Fruit fly (Drosophila melanogaster) whole organism, embryonic: ENCODE results near the gene Fbxl7.

ENCODE experiments used
- BEAF-32 ChIP-seq: fragments of 200-800 bp; sonication (Bioruptor generic); optimal IDR thresholded peaks from 3 replicates; lab custom pipeline; 2017; ENCODE audit warnings: missing biosample characterization, missing genetic modification characterization, mild to moderate bottlenecking, moderate library complexity, missing genetic modification reagents
- CG10267 ChIP-seq: fragments of 200-800 bp; sonication (Bioruptor generic); optimal IDR thresholded peaks from 2 replicates; lab custom pipeline; 2018; ENCODE audit warnings: missing biosample characterization, mild to moderate bottlenecking, missing genetic modification characterization, moderate library complexity
- CG12391 ChIP-seq: fragments of 200-800 bp; sonication (Bioruptor generic); optimal IDR thresholded peaks from 3 replicates; lab custom pipeline; 2018; ENCODE audit warnings: missing biosample characterization, mild to moderate bottlenecking, missing genetic modification characterization, moderate library complexity
- CG12659 ChIP-seq: fragments of 200-800 bp; sonication (Bioruptor generic); optimal IDR thresholded peaks from 3 replicates; lab custom pipeline; 2017; ENCODE audit warnings: mild to moderate bottlenecking, missing biosample characterization, missing genetic modification reagents, missing genetic modification characterization
- CG13424 ChIP-seq: fragments of 200-800 bp; sonication (Bioruptor generic); optimal IDR thresholded peaks from 2 replicates; lab custom pipeline; 2019; ENCODE audit warnings: missing biosample characterization, mild to moderate bottlenecking, missing genetic modification characterization, moderate library complexity
- CG1603 ChIP-seq: fragments of 200-800 bp; sonication (Bioruptor generic); optimal IDR thresholded peaks from 2 replicates; lab custom pipeline; 2019; ENCODE audit warnings: missing biosample characterization, mild to moderate bottlenecking, missing genetic modification characterization, moderate library complexity
- CG18599 ChIP-seq: fragments of 200-800 bp; sonication (Bioruptor generic); optimal IDR thresholded peaks from 3 replicates; lab custom pipeline; 2017; ENCODE audit warnings: missing biosample characterization, missing genetic modification characterization, mild to moderate bottlenecking, moderate library complexity, missing genetic modification reagents
- CG32532 ChIP-seq: fragments of 200-800 bp; sonication (Bioruptor generic); IDR thresholded peaks from 2 replicates; pipeline ENCODE4 v1.3.6; 2022; ENCODE audit warnings: missing biosample characterization, missing genetic modification characterization
- CG34224 ChIP-seq: fragments of 200-800 bp; sonication (Bioruptor generic); IDR thresholded peaks from 3 replicates; pipeline ENCODE4 v1.3.6; 2022; ENCODE audit warnings: missing biosample characterization, missing genetic modification characterization; ENCODE audit not compliant: partially characterized antibody
- CG34422 ChIP-seq: fragments of 200-800 bp; sonication (Bioruptor generic); IDR thresholded peaks from 3 replicates; pipeline ENCODE4 v1.3.6; 2022; ENCODE audit warnings: missing biosample characterization, missing genetic modification characterization
- CG7745 ChIP-seq: fragments of 200-800 bp; sonication (Bioruptor generic); optimal IDR thresholded peaks from 2 replicates; lab custom pipeline; 2018; ENCODE audit warnings: missing biosample characterization, mild to moderate bottlenecking, missing genetic modification characterization, moderate library complexity
- CG7987 ChIP-seq: fragments of 200-800 bp; sonication (Bioruptor generic); optimal IDR thresholded peaks from 2 replicates; lab custom pipeline; 2018; ENCODE audit warnings: missing biosample characterization, mild to moderate bottlenecking, missing genetic modification characterization, moderate library complexity
- CG9932 ChIP-seq: fragments of 200-800 bp; sonication (Bioruptor generic); IDR thresholded peaks from 2 replicates; pipeline ENCODE4 v1.3.6; 2022; ENCODE audit warnings: missing biosample characterization, missing genetic modification characterization
- CkIIα-i1 ChIP-seq: fragments of 200-800 bp; sonication (Bioruptor generic); IDR thresholded peaks from 2 replicates; pipeline ENCODE4 v1.3.6; 2022; ENCODE audit warnings: missing biosample characterization, missing genetic modification characterization
- CrebB ChIP-seq: fragments of 200-800 bp; sonication (Bioruptor generic); optimal IDR thresholded peaks from 3 replicates; lab custom pipeline; 2018; ENCODE audit warnings: missing biosample characterization, mild to moderate bottlenecking, missing genetic modification characterization
- D ChIP-seq, 2 experiments: fragments of 200-800 bp in 1 of 2; fragments of >200 bp in 1 of 2; sonication (Bioruptor generic) in 1 of 2; optimal IDR thresholded peaks; 2 replicates in 1 of 2; 3 replicates in 1 of 2; lab custom pipeline; 2017; ENCODE audit warnings: mild to moderate bottlenecking in 1 of 2, missing biosample characterization in 1 of 2, missing genetic modification characterization in 1 of 2, missing genetic modification reagents in 1 of 2
- Dfd ChIP-seq, 2 experiments: fragments of >200 bp; optimal IDR thresholded peaks; 2 replicates each; lab custom pipeline; 2017; ENCODE audit warnings: missing biosample characterization in 2 of 2, missing genetic modification characterization in 2 of 2
- Dip2 ChIP-seq: fragments of 200-800 bp; sonication (Bioruptor generic); IDR thresholded peaks from 2 replicates; pipeline ENCODE4 v1.3.6; 2022; ENCODE audit warnings: missing biosample characterization, missing genetic modification characterization
- Dll ChIP-seq: fragments of 200-800 bp; sonication (Bioruptor generic); IDR thresholded peaks from 4 replicates; pipeline ENCODE4 v1.3.6; 2022; ENCODE audit warnings: missing biosample characterization, missing genetic modification characterization; ENCODE audit not compliant: partially characterized antibody
- E2f2 ChIP-seq: fragments of 200-800 bp; sonication (Bioruptor generic); IDR thresholded peaks from 2 replicates; pipeline ENCODE4 v1.3.6; 2022; ENCODE audit warnings: missing biosample characterization, missing genetic modification characterization
- Elba2 ChIP-seq: fragments of 200-800 bp; sonication (Bioruptor generic); optimal IDR thresholded peaks from 3 replicates; lab custom pipeline; 2016; ENCODE audit warnings: missing biosample characterization, missing genetic modification characterization
- Hmr ChIP-seq: fragments of 200-800 bp; sonication (Bioruptor generic); optimal IDR thresholded peaks from 3 replicates; lab custom pipeline; 2017; ENCODE audit warnings: mild to moderate bottlenecking, missing biosample characterization, missing genetic modification reagents, missing genetic modification characterization
- MBD-R2 ChIP-seq: fragments of 200-800 bp; sonication (Bioruptor generic); IDR thresholded peaks from 2 replicates; pipeline ENCODE4 v1.3.6; 2022; ENCODE audit warnings: missing biosample characterization, missing genetic modification characterization
- MESR4 ChIP-seq: fragments of 200-800 bp; sonication (Bioruptor generic); optimal IDR thresholded peaks from 2 replicates; lab custom pipeline; 2018; ENCODE audit warnings: missing biosample characterization, mild to moderate bottlenecking, missing genetic modification characterization, moderate library complexity
- Myb ChIP-seq: fragments of 200-800 bp; sonication (Bioruptor generic); optimal IDR thresholded peaks from 2 replicates; lab custom pipeline; 2016; ENCODE audit warnings: missing biosample characterization, missing genetic modification characterization
- Nf-YA ChIP-seq: fragments of 200-800 bp; sonication (Bioruptor generic); IDR thresholded peaks from 2 replicates; pipeline ENCODE4 v1.3.6; 2022; ENCODE audit warnings: missing biosample characterization, missing genetic modification characterization
- Pdp1 ChIP-seq, 2 experiments: fragments of 200-800 bp; sonication (Bioruptor generic); optimal IDR thresholded peaks; 3 replicates each; lab custom pipeline; 2016; ENCODE audit warnings: missing biosample characterization in 2 of 2, missing genetic modification characterization in 2 of 2, mild to moderate bottlenecking in 1 of 2, moderate library complexity in 1 of 2
- Scr ChIP-seq: fragments of 200-800 bp; sonication (Bioruptor generic); IDR thresholded peaks from 2 replicates; pipeline ENCODE4 v1.3.6; 2022; ENCODE audit warnings: missing biosample characterization, missing genetic modification characterization; ENCODE audit not compliant: partially characterized antibody
- Sin3A ChIP-seq: fragments of >200 bp; optimal IDR thresholded peaks from 2 replicates; lab custom pipeline; 2018
- Trl ChIP-seq, 3 experiments: fragments of >200 bp in 2 of 3; fragments of 200-800 bp in 1 of 3; sonication (Bioruptor generic) in 1 of 3; optimal IDR thresholded peaks; 2 replicates in 1 of 3; 3 replicates in 2 of 3; lab custom pipeline; 2016 to 2017; ENCODE audit warnings: missing biosample characterization in 1 of 3, missing genetic modification characterization in 1 of 3
- ato ChIP-seq: fragments of 200-800 bp; sonication (Bioruptor generic); IDR thresholded peaks from 2 replicates; pipeline ENCODE4 v1.3.6; 2022; ENCODE audit warnings: missing biosample characterization, missing genetic modification characterization; ENCODE audit not compliant: partially characterized antibody
- chinmo ChIP-seq: fragments of 200-800 bp; sonication (Bioruptor generic); IDR thresholded peaks from 4 replicates; pipeline ENCODE4 v1.3.6; 2022; ENCODE audit warnings: missing biosample characterization, missing genetic modification characterization; ENCODE audit not compliant: partially characterized antibody
- ci ChIP-seq: fragments of 200-800 bp; sonication (Bioruptor generic); IDR thresholded peaks from 3 replicates; pipeline ENCODE4 v1.3.6; 2022; ENCODE audit warnings: missing biosample characterization, missing genetic modification characterization
- crp ChIP-seq, 2 experiments: fragments of 200-800 bp; sonication (Bioruptor generic); optimal IDR thresholded peaks; 2 replicates in 1 of 2; 3 replicates in 1 of 2; lab custom pipeline; 2017; ENCODE audit warnings: missing biosample characterization in 2 of 2, missing genetic modification characterization in 2 of 2, mild to moderate bottlenecking in 1 of 2, moderate library complexity in 1 of 2
- dan ChIP-seq: fragments of 200-800 bp; sonication (Bioruptor generic); IDR thresholded peaks from 2 replicates; pipeline ENCODE4 v1.3.6; 2022; ENCODE audit warnings: missing biosample characterization, missing genetic modification characterization
- ems ChIP-seq: fragments of 200-800 bp; sonication (Bioruptor generic); optimal IDR thresholded peaks from 3 replicates; lab custom pipeline; 2016; ENCODE audit warnings: missing biosample characterization, missing genetic modification characterization
- gcm ChIP-seq: fragments of 200-800 bp; sonication (Bioruptor generic); optimal IDR thresholded peaks from 2 replicates; lab custom pipeline; 2019; ENCODE audit warnings: missing biosample characterization, mild to moderate bottlenecking, missing genetic modification characterization, moderate library complexity
- gt ChIP-seq: fragments of 200-800 bp; sonication (Bioruptor generic); IDR thresholded peaks from 2 replicates; pipeline ENCODE4 v1.3.6; 2022; ENCODE audit warnings: missing biosample characterization, missing genetic modification characterization
- luna ChIP-seq: fragments of 200-800 bp; sonication (Bioruptor generic); optimal IDR thresholded peaks from 2 replicates; lab custom pipeline; 2016; ENCODE audit warnings: missing biosample characterization, missing genetic modification characterization
- mld ChIP-seq: fragments of 200-800 bp; sonication (Bioruptor generic); IDR thresholded peaks from 3 replicates; pipeline ENCODE4 v1.3.6; 2022; ENCODE audit warnings: missing biosample characterization, missing genetic modification characterization; ENCODE audit not compliant: partially characterized antibody
- nerfin-2 ChIP-seq: fragments of 200-800 bp; sonication (Bioruptor generic); IDR thresholded peaks from 2 replicates; pipeline ENCODE4 v1.3.6; 2022; ENCODE audit warnings: missing biosample characterization, missing genetic modification characterization; ENCODE audit not compliant: partially characterized antibody
- rib ChIP-seq: fragments of 200-800 bp; sonication (Bioruptor generic); IDR thresholded peaks from 2 replicates; pipeline ENCODE4 v1.3.6; 2022; ENCODE audit warnings: missing biosample characterization, missing genetic modification characterization
- sd ChIP-seq: fragments of 200-800 bp; sonication (Bioruptor generic); optimal IDR thresholded peaks from 3 replicates; lab custom pipeline; 2018; ENCODE audit warnings: missing biosample characterization, mild to moderate bottlenecking, missing genetic modification characterization, moderate library complexity
- slbo ChIP-seq: fragments of 200-800 bp; sonication (Bioruptor generic); IDR thresholded peaks from 2 replicates; pipeline ENCODE4 v1.3.6; 2022; ENCODE audit warnings: missing biosample characterization, missing genetic modification characterization
- sr ChIP-seq: fragments of 200-800 bp; sonication (Bioruptor generic); IDR thresholded peaks from 3 replicates; pipeline ENCODE4 v1.3.6; 2022; ENCODE audit warnings: missing biosample characterization, missing genetic modification characterization
- unpg ChIP-seq: fragments of 200-800 bp; sonication (Bioruptor generic); optimal IDR thresholded peaks from 3 replicates; lab custom pipeline; 2018; ENCODE audit warnings: missing biosample characterization, mild to moderate bottlenecking, missing genetic modification characterization, moderate library complexity
- vfl ChIP-seq: fragments of 200-800 bp; sonication (Bioruptor generic); optimal IDR thresholded peaks from 2 replicates; lab custom pipeline; 2016; ENCODE audit warnings: missing biosample characterization, missing genetic modification characterization
- zen2 ChIP-seq: fragments of 200-800 bp; sonication (Bioruptor generic); IDR thresholded peaks from 3 replicates; pipeline ENCODE4 v1.3.6; 2022; ENCODE audit warnings: missing biosample characterization, missing genetic modification characterization; ENCODE audit not compliant: partially characterized antibody

Fbxl7 gene

DNA sequence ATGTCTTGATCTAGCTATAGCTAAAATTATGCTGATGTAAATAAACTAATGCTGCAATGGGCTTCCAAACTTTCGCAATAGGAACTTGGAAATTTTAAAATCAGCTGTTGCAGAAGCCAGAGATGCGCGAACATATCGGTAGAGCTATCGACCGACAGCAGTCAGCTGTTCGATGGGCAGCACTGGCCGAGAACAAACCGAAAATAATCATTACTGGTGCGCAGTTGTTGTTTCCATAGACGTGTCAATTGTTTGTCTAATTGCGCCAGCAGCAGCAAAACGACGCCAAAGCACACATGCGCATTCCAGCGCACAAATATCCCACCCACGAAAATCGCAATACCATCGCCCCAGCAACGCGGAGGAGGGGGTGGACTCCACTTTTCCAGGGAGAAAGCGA is 14.3 kb downstream of the Fbxl7 start, which contains the start of gene Sap47 (continued):
- TF ChIP-seq nerfin-2 (GFP tag; lab: Robert Waterston, UW) (peak; percentile 74), CG12391 (tag; lab: Kevin White, UChicago) (peak; percentile 28), CrebB (tag; lab: Kevin White, UChicago) (peak; percentile 47), BEAF-32 (GFP tag; lab: Kevin White, UChicago) (peak; percentile 83), unpg (GFP tag; lab: Kevin White, UChicago) (peak; percentile 2), D (optimal IDR thresholded peaks at IDR 0.05; lab: Kevin White, UChicago) (no peak), D (GFP tag; optimal IDR thresholded peaks at IDR 0.05; lab: Kevin White, UChicago) (no peak), Dip2 (GFP tag; lab: Robert Waterston, UW) (no peak), gt (no peak), Sin3A (lab: Kevin White, UChicago) (peak; percentile 38), Pdp1 (GFP tag; optimal IDR thresholded peaks at IDR 0.05; lab: Kevin White, UChicago) (peak in 1 of 2 experiments; percentile 73), CG7987 (GFP tag; lab: Kevin White, UChicago) (no peak), dan (GFP tag; lab: Robert Waterston, UW) (no peak), luna (GFP tag; lab: Kevin White, UChicago) (no peak), CG32532 (GFP tag; lab: Robert Waterston, UW) (peak; percentile 10; the same call in 1 of the 2 replicates), vfl (GFP tag; lab: Kevin White, UChicago) (no peak), CG10267 (tag; lab: Kevin White, UChicago) (peak; percentile 5), sr (0 out of 3 replicates have a peak, but pooled peaks have one; percentile 8), Myb (GFP tag; lab: Kevin White, UChicago) (peak; percentile 43), ato (GFP tag; lab: Robert Waterston, UW) (peak; percentile 80), Dll (GFP tag; lab: Robert Waterston, UW) (peak; percentile 84), rib (GFP tag; lab: Robert Waterston, UW) (0 out of 2 replicates have a peak, but pooled peaks have one; percentile 21), crp (GFP tag; optimal IDR thresholded peaks at IDR 0.05; lab: Kevin White, UChicago) (peak; percentile 92 to 100), CG7745 (tag; lab: Kevin White, UChicago) (no peak), gcm (GFP tag; lab: Kevin White, UChicago) (no peak), E2f2 (GFP tag; lab: Robert Waterston, UW) (peak; percentile 71), MBD-R2 (GFP tag; lab: Robert Waterston, UW) (peak; percentile 99), CG18599 (peak; percentile 34), CkIIα-i1 (GFP tag; lab: Robert Waterston, UW) (no peak), ci (GFP tag; lab: Robert Waterston, UW) (no peak; the same call in 2 of the 3 replicates), ems (GFP tag; lab: Kevin White, UChicago) (no peak), CG34422 (peak; percentile 66; the same call in 1 of the 3 replicates), Dfd (GFP tag; optimal IDR thresholded peaks at IDR 0.05; lab: Kevin White, UChicago) (no peak), Scr (GFP tag; lab: Robert Waterston, UW) (peak; percentile 82), mld (GFP tag; lab: Robert Waterston, UW) (0 out of 3 replicates have a peak, but pooled peaks have one; percentile 64), CG12659 (peak; percentile 49), CG34224 (GFP tag; lab: Robert Waterston, UW) (peak; percentile 92), Nf-YA (no peak), MESR4 (GFP tag; lab: Kevin White, UChicago) (peak; percentile 66), zen2 (GFP tag; lab: Robert Waterston, UW) (peak; percentile 79), Elba2 (GFP tag; lab: Kevin White, UChicago) (peak; percentile 67), Trl (optimal IDR thresholded peaks at IDR 0.05; lab: Kevin White, UChicago) (peak in 1 of 2 experiments; percentile 19), Trl (GFP tag; optimal IDR thresholded peaks at IDR 0.05; lab: Kevin White, UChicago) (no peak), sd (tag; lab: Kevin White, UChicago) (peak; percentile 74), CG1603 (tag; lab: Kevin White, UChicago) (peak; percentile 53), CG13424 (tag; lab: Kevin White, UChicago) (peak; percentile 14), chinmo (GFP tag; lab: Robert Waterston, UW) (peak; percentile 96), slbo (GFP tag; lab: Robert Waterston, UW) (peak; percentile 56), CG9932 (GFP tag; lab: Robert Waterston, UW) (no peak), Hmr (peak; percentile 26)
